Worm (Caenorhabditis elegans): ENCODE data around the gene R09D1.12.

The R09D1.12 gene

ce11 chrII:9491045-9491444 is 39.0 kb upstream of the R09D1.12 start:
- no peak for TF ChIP-seq ceh-82 (tag; optimal IDR thresholded peaks at IDR 0.05)
- TF ChIP-seq C34F6.9 (tag; optimal IDR thresholded peaks at IDR 0.05) = no peak
- TF ChIP-seq mbf-1 (tag; optimal IDR thresholded peaks at IDR 0.05) = no peak
- TF ChIP-seq ZK546.5 (tag; optimal IDR thresholded peaks at IDR 0.05) = no peak
- TF ChIP-seq R02D3.7 (tag; optimal IDR thresholded peaks at IDR 0.05) = no peak
- no peak for TF ChIP-seq crh-2 (tag; optimal IDR thresholded peaks at IDR 0.05)
- no peak for TF ChIP-seq sem-4 (tag; optimal IDR thresholded peaks at IDR 0.05)
- no peak for TF ChIP-seq Y55F3AM.14 (GFP tag; optimal IDR thresholded peaks at IDR 0.05)
- no peak for TF ChIP-seq lin-39 (tag; optimal IDR thresholded peaks at IDR 0.05)
- TF ChIP-seq nhr-237 (tag; optimal IDR thresholded peaks at IDR 0.05) = no peak

ce11 chrII:9490589-9490988 is 38.5 kb upstream of the R09D1.12 start:
- TF ChIP-seq nhr-129 (tag; optimal IDR thresholded peaks at IDR 0.05) (no peak), nhr-25 (tag; optimal IDR thresholded peaks at IDR 0.05) (peak; percentile 8), nhr-23 (tag; optimal IDR thresholded peaks at IDR 0.05) (no peak), sma-9 (GFP tag; optimal IDR thresholded peaks at IDR 0.05) (peak; percentile 55), sma-9 (tag; optimal IDR thresholded peaks at IDR 0.05) (no peak), lsy-2 (tag; optimal IDR thresholded peaks at IDR 0.05) (peak in 1 of 2 experiments; percentile 14), ceh-82 (tag; optimal IDR thresholded peaks at IDR 0.05) (no peak), nhr-10 (tag; optimal IDR thresholded peaks at IDR 0.05) (no peak)

ce11 chrII:9489922-9490321 is 37.9 kb upstream of the R09D1.12 start:
- TF ChIP-seq elt-1 (tag; optimal IDR thresholded peaks at IDR 0.05) (no peak), sma-9 (GFP tag; optimal IDR thresholded peaks at IDR 0.05) (no peak), sma-9 (tag; optimal IDR thresholded peaks at IDR 0.05) (no peak), sma-3 (GFP tag; optimal IDR thresholded peaks at IDR 0.05) (no peak), egl-27 (tag; optimal IDR thresholded peaks at IDR 0.05) (no peak), nhr-25 (tag; optimal IDR thresholded peaks at IDR 0.05) (no peak), ceh-16 (tag; optimal IDR thresholded peaks at IDR 0.05) (no peak), ztf-4 (tag; optimal IDR thresholded peaks at IDR 0.05) (no peak), ceh-82 (tag; optimal IDR thresholded peaks at IDR 0.05) (no peak), mbf-1 (tag; optimal IDR thresholded peaks at IDR 0.05) (no peak), nhr-11 (tag; optimal IDR thresholded peaks at IDR 0.05) (no peak), ama-1 (optimal IDR thresholded peaks at IDR 0.05) (no peak), skn-1 (tag; optimal IDR thresholded peaks at IDR 0.05) (no peak), lin-11 (tag; optimal IDR thresholded peaks at IDR 0.05) (no peak), unc-62 (GFP tag; optimal IDR thresholded peaks at IDR 0.05) (no peak), ztf-1 (GFP tag; conservative IDR thresholded peaks at IDR 0.05) (no peak), nhr-12 (tag; optimal IDR thresholded peaks at IDR 0.05) (no peak)

- peak; percentile 64 for TF ChIP-seq nhr-21 (tag; optimal IDR thresholded peaks at IDR 0.05)
- peak; percentile 93 for TF ChIP-seq sma-9 (GFP tag; optimal IDR thresholded peaks at IDR 0.05)
- TF ChIP-seq sma-9 (tag; optimal IDR thresholded peaks at IDR 0.05) = no peak
- no peak for TF ChIP-seq nhr-6 (tag; optimal IDR thresholded peaks at IDR 0.05)
- TF ChIP-seq R02D3.7 (tag; optimal IDR thresholded peaks at IDR 0.05) = no peak
- TF ChIP-seq snpc-4 (tag; optimal IDR thresholded peaks at IDR 0.05) = no peak
- no peak for TF ChIP-seq ztf-11 (tag; optimal IDR thresholded peaks at IDR 0.05)
- peak; percentile 42 for TF ChIP-seq gmeb-1 (tag; optimal IDR thresholded peaks at IDR 0.05)
- TF ChIP-seq lin-11 (tag; optimal IDR thresholded peaks at IDR 0.05) = peak; percentile 29
- TF ChIP-seq zag-1 (tag; optimal IDR thresholded peaks at IDR 0.05) = no peak
- TF ChIP-seq unc-55 (GFP tag; optimal IDR thresholded peaks at IDR 0.05) = no peak
- peak; percentile 61 for TF ChIP-seq sma-3 (GFP tag; optimal IDR thresholded peaks at IDR 0.05)
- TF ChIP-seq unc-62 (GFP tag; optimal IDR thresholded peaks at IDR 0.05) = no peak
- peak; percentile 54 for TF ChIP-seq F13H6.1 (tag; optimal IDR thresholded peaks at IDR 0.05)
- TF ChIP-seq lsy-2 (tag; optimal IDR thresholded peaks at IDR 0.05) = peak in 1 of 2 experiments; percentile 30
- TF ChIP-seq alr-1 (tag; optimal IDR thresholded peaks at IDR 0.05) = no peak
- no peak for TF ChIP-seq lin-39 (tag; optimal IDR thresholded peaks at IDR 0.05)
- no peak for TF ChIP-seq nhr-23 (tag; optimal IDR thresholded peaks at IDR 0.05)
- peak; percentile 53 for TF ChIP-seq blmp-1 (tag; optimal IDR thresholded peaks at IDR 0.05; ENCODE audit: insufficient read depth)
- TF ChIP-seq nhr-11 (tag; optimal IDR thresholded peaks at IDR 0.05) = no peak
- peak; percentile 6 for TF ChIP-seq Y55F3AM.14 (GFP tag; optimal IDR thresholded peaks at IDR 0.05)
- TF ChIP-seq egl-27 (tag; optimal IDR thresholded peaks at IDR 0.05) = peak; percentile 65
- TF ChIP-seq fos-1 (tag; optimal IDR thresholded peaks at IDR 0.05) = peak; percentile 64
- TF ChIP-seq nhr-129 (tag; optimal IDR thresholded peaks at IDR 0.05) = peak; percentile 18
- no peak for TF ChIP-seq ztf-1 (GFP tag; conservative IDR thresholded peaks at IDR 0.05)
- peak; percentile 56 to 59 for TF ChIP-seq mdl-1 (tag; optimal IDR thresholded peaks at IDR 0.05)
- TF ChIP-seq ztf-4 (tag; optimal IDR thresholded peaks at IDR 0.05) = peak; percentile 24
- TF ChIP-seq C34F6.9 (tag; optimal IDR thresholded peaks at IDR 0.05) = peak; percentile 2
- TF ChIP-seq nhr-237 (tag; optimal IDR thresholded peaks at IDR 0.05) = no peak
- TF ChIP-seq skn-1 (tag; optimal IDR thresholded peaks at IDR 0.05) = no peak
- TF ChIP-seq ama-1 (optimal IDR thresholded peaks at IDR 0.05) = no peak
- TF ChIP-seq nhr-10 (tag; optimal IDR thresholded peaks at IDR 0.05) = no peak
- TF ChIP-seq aly-2 (tag; optimal IDR thresholded peaks at IDR 0.05) = no peak
- no peak for TF ChIP-seq dmd-4 (tag; optimal IDR thresholded peaks at IDR 0.05)
- peak; percentile 57 for TF ChIP-seq nhr-25 (tag; optimal IDR thresholded peaks at IDR 0.05)
- no peak for TF ChIP-seq peb-1 (tag; optimal IDR thresholded peaks at IDR 0.05)
- TF ChIP-seq ZK546.5 (tag; optimal IDR thresholded peaks at IDR 0.05) = no peak
These were observed 35.4 kb upstream of the R09D1.12 start, which contains the start of gene T19H5.4 for ce11 chrII:9487337-9487950. Gene T19H5.4 (minus strand): TSS chrII:9487387.

Data from whole organism, L2 larva.